Fruit fly (Drosophila melanogaster) whole organism, embryonic: ENCODE results near the gene Hnf4.

Experiments
- Bdp1 ChIP-seq: fragments of 200-800 bp; sonication (Bioruptor generic); optimal IDR thresholded peaks from 3 replicates; lab custom pipeline; 2016; ENCODE audit warnings: missing biosample characterization, missing genetic modification characterization
- Bgb ChIP-seq: fragments of 200-800 bp; sonication (Bioruptor generic); IDR thresholded peaks from 2 replicates; pipeline ENCODE4 v1.3.6; 2022; ENCODE audit warnings: missing biosample characterization, missing genetic modification characterization; ENCODE audit not compliant: partially characterized antibody
- CG12391 ChIP-seq: fragments of 200-800 bp; sonication (Bioruptor generic); optimal IDR thresholded peaks from 3 replicates; lab custom pipeline; 2018; ENCODE audit warnings: missing biosample characterization, mild to moderate bottlenecking, missing genetic modification characterization, moderate library complexity
- CG13287 ChIP-seq: fragments of 200-800 bp; sonication (Bioruptor generic); IDR thresholded peaks from 2 replicates; pipeline ENCODE4 v1.3.6; 2022; ENCODE audit warnings: missing biosample characterization, missing genetic modification characterization; ENCODE audit not compliant: partially characterized antibody
- CG16813 ChIP-seq: fragments of 200-800 bp; sonication (Bioruptor generic); IDR thresholded peaks from 3 replicates; pipeline ENCODE4 v1.3.6; 2022; ENCODE audit warnings: missing biosample characterization, missing genetic modification characterization; ENCODE audit not compliant: partially characterized antibody
- CG31441 ChIP-seq: fragments of 200-800 bp; sonication (Bioruptor generic); IDR thresholded peaks from 2 replicates; pipeline ENCODE4 v1.3.6; 2022; ENCODE audit warnings: missing biosample characterization, missing genetic modification characterization
- CG3407 ChIP-seq: fragments of 200-800 bp; sonication (Bioruptor generic); optimal IDR thresholded peaks from 2 replicates; lab custom pipeline; 2018; ENCODE audit warnings: missing biosample characterization, mild to moderate bottlenecking, missing genetic modification characterization
- CG34224 ChIP-seq: fragments of 200-800 bp; sonication (Bioruptor generic); IDR thresholded peaks from 3 replicates; pipeline ENCODE4 v1.3.6; 2022; ENCODE audit warnings: missing biosample characterization, missing genetic modification characterization; ENCODE audit not compliant: partially characterized antibody
- CG3847 ChIP-seq: fragments of 200-800 bp; sonication (Bioruptor generic); IDR thresholded peaks from 2 replicates; pipeline ENCODE4 v1.3.6; 2022; ENCODE audit warnings: missing biosample characterization, missing genetic modification characterization
- CG6791 ChIP-seq: fragments of 200-800 bp; sonication (Bioruptor generic); IDR thresholded peaks from 3 replicates; pipeline ENCODE4 v1.3.6; 2022; ENCODE audit warnings: missing biosample characterization, missing genetic modification characterization; ENCODE audit not compliant: partially characterized antibody
- CG7839 ChIP-seq: fragments of 200-800 bp; sonication (Bioruptor generic); optimal IDR thresholded peaks from 3 replicates; lab custom pipeline; 2018; ENCODE audit warnings: missing biosample characterization, mild to moderate bottlenecking, missing genetic modification characterization, moderate library complexity
- Dek ChIP-seq: fragments of 200-800 bp; sonication (Bioruptor generic); optimal IDR thresholded peaks from 3 replicates; lab custom pipeline; 2019; ENCODE audit warnings: missing biosample characterization, mild to moderate bottlenecking, missing genetic modification characterization, moderate library complexity
- Dll ChIP-seq: fragments of 200-800 bp; sonication (Bioruptor generic); IDR thresholded peaks from 4 replicates; pipeline ENCODE4 v1.3.6; 2022; ENCODE audit warnings: missing biosample characterization, missing genetic modification characterization; ENCODE audit not compliant: partially characterized antibody
- Doc3 ChIP-seq: fragments of 200-800 bp; sonication (Bioruptor generic); IDR thresholded peaks from 3 replicates; pipeline ENCODE4 v1.3.6; 2022; ENCODE audit warnings: missing biosample characterization, missing genetic modification characterization; ENCODE audit not compliant: partially characterized antibody
- Eip74EF ChIP-seq, 2 experiments: fragments of 200-800 bp in 1 of 2; fragments of >200 bp in 1 of 2; sonication (Bioruptor generic) in 1 of 2; optimal IDR thresholded peaks; 2 replicates each; lab custom pipeline; 2017 to 2019; ENCODE audit warnings: missing biosample characterization in 2 of 2, missing genetic modification characterization in 2 of 2, mild to moderate bottlenecking in 1 of 2, moderate library complexity in 1 of 2
- HLH4C ChIP-seq: fragments of 200-800 bp; sonication (Bioruptor generic); IDR thresholded peaks from 3 replicates; pipeline ENCODE4 v1.3.6; 2022; ENCODE audit warnings: missing biosample characterization, missing genetic modification characterization; ENCODE audit not compliant: partially characterized antibody
- Opbp ChIP-seq: fragments of 200-800 bp; sonication (Bioruptor generic); IDR thresholded peaks from 3 replicates; pipeline ENCODE4 v1.3.6; 2022; ENCODE audit warnings: missing biosample characterization, missing genetic modification characterization; ENCODE audit not compliant: partially characterized antibody
- Scr ChIP-seq: fragments of 200-800 bp; sonication (Bioruptor generic); IDR thresholded peaks from 2 replicates; pipeline ENCODE4 v1.3.6; 2022; ENCODE audit warnings: missing biosample characterization, missing genetic modification characterization; ENCODE audit not compliant: partially characterized antibody
- Sry-δ ChIP-seq: fragments of 200-800 bp; sonication (Bioruptor generic); optimal IDR thresholded peaks from 2 replicates; lab custom pipeline; 2016; ENCODE audit warnings: missing biosample characterization, missing genetic modification characterization
- TFAM ChIP-seq: fragments of 200-800 bp; sonication (Bioruptor generic); optimal IDR thresholded peaks from 2 replicates; lab custom pipeline; 2017; ENCODE audit warnings: missing biosample characterization, missing genetic modification characterization, inconsistent platforms
- abd-A ChIP-seq: fragments of 200-800 bp; sonication (Bioruptor generic); optimal IDR thresholded peaks from 3 replicates; lab custom pipeline; 2019; ENCODE audit warnings: missing biosample characterization, mild to moderate bottlenecking, missing genetic modification characterization, moderate library complexity
- amos ChIP-seq: fragments of 200-800 bp; sonication (Bioruptor generic); IDR thresholded peaks from 2 replicates; pipeline ENCODE4 v1.3.6; 2022; ENCODE audit warnings: missing biosample characterization, missing genetic modification characterization; ENCODE audit not compliant: partially characterized antibody
- bbx ChIP-seq: fragments of 200-800 bp; sonication (Bioruptor generic); IDR thresholded peaks from 2 replicates; pipeline ENCODE4 v1.3.6; 2022; ENCODE audit warnings: missing biosample characterization, missing genetic modification characterization; ENCODE audit not compliant: partially characterized antibody
- chinmo ChIP-seq: fragments of 200-800 bp; sonication (Bioruptor generic); IDR thresholded peaks from 4 replicates; pipeline ENCODE4 v1.3.6; 2022; ENCODE audit warnings: missing biosample characterization, missing genetic modification characterization; ENCODE audit not compliant: partially characterized antibody
- croc ChIP-seq: fragments of 200-800 bp; sonication (Bioruptor generic); conservative IDR thresholded peaks from 3 replicates; pipeline ENCODE4 v1.3.6; 2022; ENCODE audit warnings: missing biosample characterization, missing genetic modification characterization
- ewg ChIP-seq: fragments of 200-800 bp; sonication (Bioruptor generic); optimal IDR thresholded peaks from 3 replicates; lab custom pipeline; 2017; ENCODE audit warnings: mild to moderate bottlenecking, missing biosample characterization, missing genetic modification reagents, missing genetic modification characterization
- hb ChIP-seq: fragments of 200-800 bp; sonication (Bioruptor generic); IDR thresholded peaks from 3 replicates; pipeline ENCODE4 v1.3.6; 2022; ENCODE audit warnings: missing biosample characterization, missing genetic modification characterization; ENCODE audit not compliant: partially characterized antibody
- inv ChIP-seq: fragments of 200-800 bp; sonication (Bioruptor generic); IDR thresholded peaks from 2 replicates; pipeline ENCODE4 v1.3.6; 2022; ENCODE audit warnings: missing biosample characterization, missing genetic modification characterization; ENCODE audit not compliant: partially characterized antibody
- knrl ChIP-seq: fragments of 200-800 bp; sonication (Bioruptor generic); IDR thresholded peaks from 3 replicates; pipeline ENCODE4 v1.3.6; 2022; ENCODE audit warnings: missing biosample characterization, missing genetic modification characterization; ENCODE audit not compliant: partially characterized antibody
- mld ChIP-seq: fragments of 200-800 bp; sonication (Bioruptor generic); IDR thresholded peaks from 3 replicates; pipeline ENCODE4 v1.3.6; 2022; ENCODE audit warnings: missing biosample characterization, missing genetic modification characterization; ENCODE audit not compliant: partially characterized antibody
- nerfin-2 ChIP-seq: fragments of 200-800 bp; sonication (Bioruptor generic); IDR thresholded peaks from 2 replicates; pipeline ENCODE4 v1.3.6; 2022; ENCODE audit warnings: missing biosample characterization, missing genetic modification characterization; ENCODE audit not compliant: partially characterized antibody
- repo ChIP-seq: fragments of 200-800 bp; sonication (Bioruptor generic); optimal IDR thresholded peaks from 2 replicates; lab custom pipeline; 2016; ENCODE audit warnings: missing biosample characterization, missing genetic modification characterization
- sna ChIP-seq: fragments of 200-800 bp; sonication (Bioruptor generic); IDR thresholded peaks from 2 replicates; pipeline ENCODE4 v1.3.6; 2022; ENCODE audit warnings: missing biosample characterization, missing genetic modification characterization; ENCODE audit not compliant: partially characterized antibody
- vnd ChIP-seq: fragments of 200-800 bp; sonication (Bioruptor generic); IDR thresholded peaks from 3 replicates; pipeline ENCODE4 v1.3.6; 2022; ENCODE audit warnings: missing biosample characterization, missing genetic modification characterization; ENCODE audit not compliant: partially characterized antibody
- zen2 ChIP-seq: fragments of 200-800 bp; sonication (Bioruptor generic); IDR thresholded peaks from 3 replicates; pipeline ENCODE4 v1.3.6; 2022; ENCODE audit warnings: missing biosample characterization, missing genetic modification characterization; ENCODE audit not compliant: partially characterized antibody

Gene Hnf4

dm6 chr2L:8683261-8684042 lies 26.0 kb downstream of the Hnf4 start (continued):
- TF ChIP-seq sna (GFP tag; lab: Robert Waterston, UW), result peak; percentile 53; the same call in 1 of the 2 replicates
- peak; percentile 71 for TF ChIP-seq vnd (GFP tag; lab: Robert Waterston, UW)
- peak; percentile 79 for TF ChIP-seq bbx
- TF ChIP-seq Opbp (GFP tag; lab: Robert Waterston, UW), result peak; percentile 87
- peak; percentile 61; the same call in 2 of the 3 replicates for TF ChIP-seq knrl (GFP tag; lab: Robert Waterston, UW)
- TF ChIP-seq HLH4C (GFP tag; lab: Robert Waterston, UW), result peak; percentile 69; the same call in 2 of the 3 replicates
- peak; percentile 45; the same call in 1 of the 2 replicates for TF ChIP-seq inv (GFP tag; lab: Robert Waterston, UW)
- TF ChIP-seq TFAM (GFP tag; lab: Kevin White, UChicago), result no peak
- no peak for TF ChIP-seq CG3847 (GFP tag; lab: Robert Waterston, UW)
- no peak for TF ChIP-seq ewg (GFP tag; lab: Kevin White, UChicago)
- TF ChIP-seq CG16813, result peak; percentile 87
- peak; percentile 97 for TF ChIP-seq Bdp1 (GFP tag; lab: Kevin White, UChicago)
- TF ChIP-seq CG12391 (tag; lab: Kevin White, UChicago), result peak; percentile 4
- TF ChIP-seq abd-A, result no peak
- 0 out of 3 replicates have a peak, but pooled peaks have one; percentile 46 for TF ChIP-seq CG34224 (GFP tag; lab: Robert Waterston, UW)
- TF ChIP-seq CG13287 (GFP tag; lab: Robert Waterston, UW), result peak; percentile 10; the same call in 1 of the 2 replicates
- peak; percentile 85 for TF ChIP-seq mld (GFP tag; lab: Robert Waterston, UW)
- TF ChIP-seq Doc3 (GFP tag; lab: Robert Waterston, UW), result no peak
- TF ChIP-seq chinmo, result 0 out of 4 replicates have a peak, but pooled peaks have one; percentile 40
- no peak for TF ChIP-seq CG7839
- TF ChIP-seq repo, result no peak
- TF ChIP-seq hb (GFP tag; lab: Robert Waterston, UW), result peak; percentile 71; the same call in 2 of the 3 replicates
- TF ChIP-seq croc (GFP tag; lab: Robert Waterston, UW), result no peak
- peak; percentile 82 for TF ChIP-seq Bgb (GFP tag; lab: Robert Waterston, UW)
- 0 out of 2 replicates have a peak, but pooled peaks have one; percentile 0 for TF ChIP-seq CG31441 (GFP tag; lab: Robert Waterston, UW)
- TF ChIP-seq Dek (tag; lab: Kevin White, UChicago), result no peak
- TF ChIP-seq Dll (GFP tag; lab: Robert Waterston, UW), result 0 out of 4 replicates have a peak, but pooled peaks have one; percentile 57
- TF ChIP-seq CG3407, result no peak
- peak; percentile 78 for TF ChIP-seq amos (GFP tag; lab: Robert Waterston, UW)
- peak in 1 of 2 experiments; percentile 25 for TF ChIP-seq Eip74EF (GFP tag; optimal IDR thresholded peaks at IDR 0.05; lab: Kevin White, UChicago)
- peak; percentile 85 for TF ChIP-seq nerfin-2
- TF ChIP-seq Sry-δ, result no peak
- peak; percentile 92 for TF ChIP-seq CG6791 (GFP tag; lab: Robert Waterston, UW)
- TF ChIP-seq zen2 (GFP tag; lab: Robert Waterston, UW), result peak; percentile 28; the same call in 2 of the 3 replicates
- peak; percentile 72 for TF ChIP-seq Scr (GFP tag; lab: Robert Waterston, UW)
